Worm (Caenorhabditis elegans): Measurements from ENCODE around the gene bath-28.

bath-28 gene

DNA sequence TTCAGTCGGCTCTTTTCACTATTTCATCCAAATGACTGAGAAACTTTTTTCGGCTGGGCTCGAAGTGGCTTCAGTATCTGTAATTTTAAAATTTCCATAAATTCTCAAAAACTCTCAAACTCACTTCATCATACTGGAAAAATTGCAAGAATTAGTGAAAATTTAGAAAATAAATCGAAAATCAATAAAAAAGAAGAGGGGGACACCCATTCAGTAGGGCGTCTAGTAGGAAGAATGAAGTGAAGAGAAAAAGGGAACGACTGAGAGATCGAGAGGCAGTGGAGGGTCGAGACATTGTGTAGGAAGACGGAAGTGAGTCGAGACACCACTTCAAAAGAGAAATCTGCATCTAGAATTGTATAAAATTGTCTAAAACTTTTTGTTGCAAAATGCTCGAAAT lies 29.1 kb upstream of the bath-28 start:
- TF ChIP-seq Y105C5A.15 (GFP tag; IDR thresholded peaks at IDR 0.05) (no peak), spr-3 (GFP tag; optimal IDR thresholded peaks at IDR 0.05) (no peak), D1046.2 (GFP tag; IDR thresholded peaks at IDR 0.05) (no peak), dpl-1 (GFP tag; optimal IDR thresholded peaks at IDR 0.05) (no peak), mes-2 (tag; optimal IDR thresholded peaks at IDR 0.05; ENCODE audit: poor library complexity, severe bottlenecking) (no peak)

DNA sequence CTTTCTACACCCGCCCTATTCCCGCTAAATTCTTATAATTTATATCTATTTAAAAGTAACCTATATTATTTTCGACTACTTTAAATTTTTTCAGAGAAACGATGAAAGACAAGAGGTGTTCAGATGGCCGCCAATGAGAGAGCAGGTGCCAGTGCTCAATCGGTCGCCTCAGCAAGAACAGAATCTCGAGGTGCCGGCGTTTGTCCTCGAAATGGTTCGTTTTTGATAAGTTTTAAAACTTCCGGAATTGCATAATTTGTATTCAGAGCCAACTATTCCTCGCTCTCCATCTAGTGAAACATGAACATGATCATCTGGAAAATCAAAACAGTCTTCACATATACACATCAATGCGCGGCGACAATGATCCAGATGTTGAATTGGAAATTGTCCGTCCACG lies 26.2 kb upstream of the bath-28 start, which contains the start of gene bath-23:
TSS of gene bath-23 (plus strand) at position 301 of the 400 bp plus-strand sequence.
- TF ChIP-seq T26A8.4 (GFP tag; IDR thresholded peaks at IDR 0.05) (no peak), F26F4.8 (GFP tag; conservative IDR thresholded peaks at IDR 0.05) (no peak), skn-1 (tag; optimal IDR thresholded peaks at IDR 0.05) (no peak), zip-2 (tag; optimal IDR thresholded peaks at IDR 0.05) (no peak), dve-1 (tag; optimal IDR thresholded peaks at IDR 0.05; ENCODE audit: insufficient read depth) (no peak), lin-39 (tag; optimal IDR thresholded peaks at IDR 0.05) (no peak), nhr-28 (tag; optimal IDR thresholded peaks at IDR 0.05) (no peak), madf-5 (GFP tag; IDR thresholded peaks at IDR 0.05) (no peak), rbr-2 (tag; optimal IDR thresholded peaks at IDR 0.05) (no peak), jun-1 (tag; optimal IDR thresholded peaks at IDR 0.05) (no peak), daf-19 (GFP tag; conservative IDR thresholded peaks at IDR 0.05) (no peak), nhr-48 (tag; optimal IDR thresholded peaks at IDR 0.05) (no peak), hlh-11 (tag; optimal IDR thresholded peaks at IDR 0.05) (no peak), gei-8 (GFP tag; optimal IDR thresholded peaks at IDR 0.05) (no peak), zip-11 (GFP tag; IDR thresholded peaks at IDR 0.05) (no peak), nhr-42 (GFP tag; IDR thresholded peaks at IDR 0.05) (no peak), sdz-12 (GFP tag; optimal IDR thresholded peaks at IDR 0.05) (no peak)

DNA sequence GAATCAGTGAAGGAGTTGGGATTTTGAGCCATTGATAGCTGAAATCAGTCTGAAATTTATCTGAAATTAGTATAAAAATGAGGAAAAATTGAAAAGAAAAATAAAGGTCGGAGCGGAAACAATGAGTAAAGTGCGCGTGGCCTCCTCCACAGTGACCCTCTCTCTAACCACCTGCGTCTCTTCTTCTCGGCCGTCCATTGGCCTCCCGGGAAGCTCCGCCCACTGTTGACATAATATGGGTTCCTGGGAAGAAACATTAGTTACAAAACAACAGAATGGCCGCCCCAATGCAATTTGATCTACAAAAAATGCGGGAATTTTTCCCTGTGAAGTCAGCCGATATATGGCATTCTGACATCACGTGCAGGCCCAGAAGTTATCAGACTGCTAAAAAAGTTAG lies 25.3 kb upstream of the bath-28 start, which contains the start of gene Y49F6C.8:
TSS of gene Y49F6C.8 (minus strand) at position 51 of the 400 bp plus-strand sequence.
- TF ChIP-seq nhr-10 (tag; optimal IDR thresholded peaks at IDR 0.05) (no peak), duxl-1 (tag; optimal IDR thresholded peaks at IDR 0.05; ENCODE audit: poor library complexity) (peak; percentile 97), hmg-1.1 (GFP tag; IDR thresholded peaks at IDR 0.05) (no peak)

DNA sequence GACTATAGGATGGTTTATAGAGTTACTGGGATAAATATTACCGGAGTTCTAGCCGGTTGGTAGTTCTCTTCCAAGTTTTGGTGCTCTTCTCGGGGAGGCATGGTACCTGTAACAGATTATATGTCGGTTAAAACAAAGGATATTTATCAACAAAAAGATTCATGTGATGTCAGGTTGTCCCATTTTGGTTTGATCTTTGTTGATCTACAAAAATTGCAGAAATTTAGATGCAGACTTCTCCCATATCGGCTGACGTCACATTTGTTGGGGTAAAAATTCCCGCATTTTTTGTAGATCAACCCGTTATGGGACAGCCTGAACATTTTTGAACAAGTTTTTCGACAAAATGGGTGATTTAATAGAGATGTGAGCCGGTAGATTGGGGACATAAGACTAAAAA lies 23.3 kb upstream of the bath-28 start, which contains the start of gene Y49F6C.7:
TSS of gene Y49F6C.7 (minus strand) at position 101 of the 400 bp plus-strand sequence.
- no peak for TF ChIP-seq F10B5.3 (tag; optimal IDR thresholded peaks at IDR 0.05)
- no peak for TF ChIP-seq madf-9 (GFP tag; conservative IDR thresholded peaks at IDR 0.05)

DNA sequence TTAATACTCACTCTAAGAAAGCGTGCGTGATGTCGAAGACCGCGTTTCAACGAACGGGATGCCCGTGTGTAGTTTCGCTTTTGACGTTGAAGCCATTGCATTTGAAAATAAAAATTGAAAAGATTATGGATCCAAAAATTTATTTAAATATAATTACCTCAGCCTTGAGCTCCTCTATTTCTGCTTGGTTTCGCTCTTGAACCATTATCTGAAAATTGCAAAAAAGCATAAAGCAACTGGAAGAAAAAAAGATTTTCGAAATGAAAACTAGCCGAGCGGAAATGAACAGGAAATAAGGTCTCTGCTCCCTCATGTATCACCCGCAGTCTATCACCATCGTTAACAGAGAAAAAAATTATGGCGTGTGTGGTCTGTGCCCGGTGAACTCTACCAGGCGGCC lies 22.3 kb upstream of the bath-28 start, which contains the start of gene Y49F6C.6:
TSS of gene Y49F6C.6 (minus strand) at position 101 of the 400 bp plus-strand sequence.
- TF ChIP-seq ceh-20 (GFP tag; IDR thresholded peaks at IDR 0.05) (no peak), ces-1 (GFP tag; optimal IDR thresholded peaks at IDR 0.05) (no peak)

DNA sequence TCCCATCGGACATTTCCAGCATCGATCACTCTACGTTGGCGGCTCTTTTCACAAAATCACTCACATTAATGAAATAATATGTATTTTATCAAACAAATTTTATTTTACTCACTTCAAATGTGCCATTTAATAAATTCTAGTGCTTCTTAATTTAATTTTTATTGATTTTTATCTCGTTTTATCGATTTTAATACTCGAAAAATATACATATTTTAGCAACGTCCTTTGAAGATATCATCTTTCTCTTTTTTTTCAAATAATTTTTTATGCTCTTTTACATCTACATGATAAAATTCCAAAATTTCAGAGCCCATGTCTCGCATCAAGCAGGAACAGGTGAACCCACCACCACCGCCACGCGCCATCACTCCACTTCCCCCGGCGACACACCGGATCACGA lies 14.1 kb upstream of the bath-28 start, which contains the start of the genes lido-14 and bath-27:
TSS of gene lido-14 (plus strand) at position 301 of the 400 bp plus-strand sequence.
TSS of gene bath-27 (plus strand) at position 306 of the 400 bp plus-strand sequence.
- TF ChIP-seq F10B5.3 (tag; optimal IDR thresholded peaks at IDR 0.05): no peak
- no peak for TF ChIP-seq nhr-77 (tag; optimal IDR thresholded peaks at IDR 0.05)
- TF ChIP-seq mdl-1 (tag; optimal IDR thresholded peaks at IDR 0.05): no peak
- TF ChIP-seq hlh-11 (tag; optimal IDR thresholded peaks at IDR 0.05): no peak
- no peak for TF ChIP-seq lin-1 (GFP tag; IDR thresholded peaks at IDR 0.05)
- TF ChIP-seq T26A8.4 (GFP tag; IDR thresholded peaks at IDR 0.05): no peak
- no peak for TF ChIP-seq egl-43 (GFP tag; IDR thresholded peaks at IDR 0.05)
